Worm (Caenorhabditis elegans): Measurements from ENCODE around the gene F59A2.5.

- TF ChIP-seq pag-3 (tag; optimal IDR thresholded peaks at IDR 0.05; ENCODE audit: borderline replicate concordance) (no peak), tbx-2 (tag; optimal IDR thresholded peaks at IDR 0.05) (no peak)
Measured at ce11 chrIII:3390144-3390543, 14.5 kb upstream of the F59A2.5 start.
